Worm (Caenorhabditis elegans) whole organism, mixed stage, embryonic: Measurements from ENCODE around the gene wago-4.

ENCODE experiments used
- cnd-1 ChIP-seq: fragments of 200-800 bp; sonication (Bioruptor generic); optimal IDR thresholded peaks from 2 replicates; lab custom pipeline; 2018; ENCODE audit warnings: mild to moderate bottlenecking, missing genetic modification characterization, missing compliant biosample characterization
- lin-13 ChIP-seq: fragments of 150-350 bp; optimal IDR thresholded peaks from 2 replicates; lab custom pipeline; 2014; ENCODE audit warnings: missing biosample characterization, missing genetic modification characterization
- mep-1 ChIP-seq: fragments of 150-350 bp; optimal IDR thresholded peaks from 2 replicates; lab custom pipeline; 2017; ENCODE audit warnings: missing biosample characterization, missing genetic modification reagents, missing genetic modification characterization, inconsistent platforms
- nhr-237 ChIP-seq: fragments of 150-350 bp; optimal IDR thresholded peaks from 2 replicates; lab custom pipeline; 2014; ENCODE audit warnings: missing biosample characterization, missing genetic modification characterization
- pha-4 ChIP-seq: fragments of 150-350 bp; optimal IDR thresholded peaks from 2 replicates; lab custom pipeline; 2018; ENCODE audit warnings: missing biosample characterization, missing genetic modification reagents, missing genetic modification characterization
- sptf-1 ChIP-seq: sonication (generic microtip); optimal IDR thresholded peaks from 2 replicates; lab custom pipeline; 2017; ENCODE audit warnings: mild to moderate bottlenecking, missing genetic modification characterization, moderate library complexity, missing compliant biosample characterization
- tbx-8 ChIP-seq: fragments of 200-800 bp; sonication (Bioruptor generic); optimal IDR thresholded peaks from 2 replicates; lab custom pipeline; 2018; ENCODE audit warnings: mild to moderate bottlenecking, missing genetic modification characterization, moderate library complexity, missing compliant biosample characterization
- unc-62 ChIP-seq: fragments of 150-350 bp; optimal IDR thresholded peaks from 2 replicates; lab custom pipeline; 2014; ENCODE audit warnings: missing biosample characterization, missing genetic modification reagents, missing genetic modification characterization

ce11 chrII:12880406-12880805 is 38.9 kb upstream of the wago-4 start, which contains the start of gene F35C5.1:
- TF ChIP-seq lin-13 (tag; lab: Kevin White, UChicago), result no peak
- TF ChIP-seq pha-4, result no peak
- TF ChIP-seq nhr-237 (tag; lab: Kevin White, UChicago), result no peak
- TF ChIP-seq unc-62 (GFP tag; lab: Kevin White, UChicago), result no peak
- no peak for TF ChIP-seq mep-1
- no peak for TF ChIP-seq tbx-8
- TF ChIP-seq sptf-1, result no peak
- TF ChIP-seq cnd-1 (tag; lab: Kevin White, UChicago), result no peak
